Fruit fly (Drosophila melanogaster) whole organism, prepupa: ENCODE measurements around the gene Tace.

Source experiments
- Blimp-1 ChIP-seq: fragments of 200-800 bp; sonication (Bioruptor generic); optimal IDR thresholded peaks from 3 replicates; lab custom pipeline; 2017; ENCODE audit warnings: missing biosample characterization, missing genetic modification characterization, mild to moderate bottlenecking, moderate library complexity, missing genetic modification reagents
- CG11294 ChIP-seq: fragments of 200-800 bp; sonication (Bioruptor generic); IDR thresholded peaks from 2 replicates; pipeline ENCODE4 v1.3.6; 2022; ENCODE audit warnings: missing biosample characterization, missing genetic modification characterization
- CG16779 ChIP-seq: fragments of 200-800 bp; sonication (Bioruptor generic); optimal IDR thresholded peaks from 3 replicates; lab custom pipeline; 2017; ENCODE audit warnings: missing biosample characterization, mild to moderate bottlenecking, missing genetic modification characterization
- CG6808 ChIP-seq: fragments of 200-800 bp; sonication (Bioruptor generic); optimal IDR thresholded peaks from 3 replicates; lab custom pipeline; 2017; ENCODE audit warnings: missing biosample characterization, missing genetic modification characterization, mild to moderate bottlenecking, moderate library complexity, missing genetic modification reagents
- CG6854 ChIP-seq: fragments of 200-800 bp; sonication (Bioruptor generic); optimal IDR thresholded peaks from 2 replicates; lab custom pipeline; 2017; ENCODE audit warnings: missing biosample characterization, mild to moderate bottlenecking, missing genetic modification characterization
- OdsH ChIP-seq: fragments of 200-800 bp; sonication (Bioruptor generic); optimal IDR thresholded peaks from 3 replicates; lab custom pipeline; 2016; ENCODE audit warnings: missing biosample characterization, missing genetic modification characterization
- achi ChIP-seq: fragments of 200-800 bp; sonication (Bioruptor generic); optimal IDR thresholded peaks from 3 replicates; lab custom pipeline; 2016; ENCODE audit warnings: missing biosample characterization, missing genetic modification characterization
- cyc ChIP-seq: fragments of 200-800 bp; sonication (Bioruptor generic); optimal IDR thresholded peaks from 3 replicates; lab custom pipeline; 2016; ENCODE audit warnings: missing biosample characterization, missing genetic modification characterization
- dac ChIP-seq: fragments of 200-800 bp; sonication (Bioruptor generic); optimal IDR thresholded peaks from 2 replicates; lab custom pipeline; 2017; ENCODE audit warnings: missing biosample characterization, mild to moderate bottlenecking, missing genetic modification characterization
- esn ChIP-seq: fragments of 200-800 bp; sonication (Bioruptor generic); optimal IDR thresholded peaks from 2 replicates; lab custom pipeline; 2016; ENCODE audit warnings: missing biosample characterization, mild to moderate bottlenecking, missing genetic modification characterization, moderate library complexity
- net ChIP-seq: fragments of 200-800 bp; sonication (Bioruptor generic); optimal IDR thresholded peaks from 3 replicates; lab custom pipeline; 2016; ENCODE audit warnings: missing biosample characterization, missing genetic modification characterization
- salr ChIP-seq, 2 experiments: fragments of 200-800 bp; sonication (Bioruptor generic); optimal IDR thresholded peaks; 3 replicates each; lab custom pipeline; 2016 to 2018; ENCODE audit warnings: missing biosample characterization in 2 of 2, missing genetic modification characterization in 2 of 2, mild to moderate bottlenecking in 1 of 2

dm6 chr3R:29981479-29981878 lies 18.9 kb upstream of the Tace start:
- TF ChIP-seq CG6808 (no peak), CG6854 (GFP tag; lab: Kevin White, UChicago) (no peak), OdsH (GFP tag; lab: Kevin White, UChicago) (peak; percentile 59), CG11294 (GFP tag; lab: Robert Waterston, UW) (no peak), salr (GFP tag; optimal IDR thresholded peaks at IDR 0.05; lab: Kevin White, UChicago) (no peak), net (GFP tag; lab: Kevin White, UChicago) (no peak), dac (GFP tag; lab: Kevin White, UChicago) (no peak), achi (GFP tag; lab: Kevin White, UChicago) (peak; percentile 28), cyc (GFP tag; lab: Kevin White, UChicago) (peak; percentile 48), esn (peak; percentile 49), Blimp-1 (GFP tag; lab: Kevin White, UChicago) (no peak), CG16779 (no peak)
